Worm (Caenorhabditis elegans): ENCODE measurements around the gene F38H12.5.
A peak's percentile ranks its signal among the peaks of the same experiment; 100 is the strongest.
"Not testable (repeated sequence)": the region's sequence is repeated elsewhere in the genome, so short reads cannot be mapped to it uniquely, and the experiment has no call there.

Gene F38H12.5

DNA sequence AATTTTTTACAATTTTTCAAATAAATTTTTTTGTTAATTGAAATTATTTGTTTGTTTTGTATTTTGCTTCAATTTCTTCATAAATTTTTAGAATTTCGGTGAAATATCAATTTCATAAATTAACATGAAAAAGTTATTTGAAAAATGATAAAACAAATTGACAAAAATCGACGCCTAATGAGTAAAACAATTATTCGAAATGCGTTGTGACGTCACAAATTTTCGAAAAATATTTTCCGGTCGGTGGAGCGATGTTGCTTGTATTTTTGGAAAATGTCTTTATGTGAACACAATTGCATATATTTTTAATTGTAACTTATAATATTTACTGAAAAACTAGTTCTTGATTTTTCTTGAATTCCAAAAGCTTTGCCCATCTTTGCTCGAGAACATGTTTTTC lies 2.3 kb downstream of the F38H12.5 start:
- no peak for TF ChIP-seq madf-9 (GFP tag; conservative IDR thresholded peaks at IDR 0.05)
- TF ChIP-seq mdl-1 (tag; optimal IDR thresholded peaks at IDR 0.05), result no peak
- TF ChIP-seq vab-7 (GFP tag; IDR thresholded peaks at IDR 0.05), result no peak
- no peak for TF ChIP-seq nhr-11 (tag; optimal IDR thresholded peaks at IDR 0.05)
- peak in 1 of 2 experiments; percentile 93 for TF ChIP-seq unc-62 (GFP tag; optimal IDR thresholded peaks at IDR 0.05 in 1 of 2)
- no peak for TF ChIP-seq unc-62 (tag; optimal IDR thresholded peaks at IDR 0.05)
- TF ChIP-seq nhr-25 (tag; optimal IDR thresholded peaks at IDR 0.05; ENCODE audit: borderline replicate concordance, insufficient read depth), result no peak
- no peak for TF ChIP-seq D1046.2 (GFP tag; IDR thresholded peaks at IDR 0.05)
- TF ChIP-seq nhr-237 (tag; optimal IDR thresholded peaks at IDR 0.05), result no peak
- no peak for TF ChIP-seq Y48G9A.11 (GFP tag; IDR thresholded peaks at IDR 0.05)

DNA sequence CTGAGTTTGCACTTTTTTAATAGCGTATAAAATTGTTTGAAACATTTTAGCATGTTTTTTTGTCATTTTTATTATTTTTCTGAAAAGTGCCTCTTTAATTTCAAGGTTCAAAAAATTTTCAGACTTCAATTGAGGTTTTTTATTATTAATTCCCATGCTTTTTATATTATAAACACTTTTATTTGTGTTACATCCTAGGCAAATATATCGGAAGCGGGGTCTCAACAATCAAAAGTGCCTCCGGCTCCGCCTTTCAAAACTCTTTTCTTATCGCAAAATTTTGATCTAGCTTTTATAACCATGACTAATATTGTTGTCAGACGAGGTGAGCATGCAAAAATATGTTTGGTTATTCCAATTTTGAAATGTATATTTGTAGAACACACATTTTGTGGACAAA lies 9.4 kb downstream of the F38H12.5 start, which contains the start of gene otpl-2:
Gene otpl-2, plus strand, starts transcription at position 301 of the 400 bp plus-strand sequence.
- TF ChIP-seq hlh-11 (tag; optimal IDR thresholded peaks at IDR 0.05), result no peak
- TF ChIP-seq snpc-4 (tag; optimal IDR thresholded peaks at IDR 0.05), result no peak
- no peak for TF ChIP-seq rbr-2 (tag; optimal IDR thresholded peaks at IDR 0.05)
- TF ChIP-seq lin-1 (GFP tag; IDR thresholded peaks at IDR 0.05), result no peak
- no peak for TF ChIP-seq mdl-1 (tag; optimal IDR thresholded peaks at IDR 0.05)
- no peak for TF ChIP-seq tra-1 (GFP tag; IDR thresholded peaks at IDR 0.05)
- TF ChIP-seq Y105C5A.15 (GFP tag; IDR thresholded peaks at IDR 0.05), result no peak
- TF ChIP-seq aly-2 (tag; optimal IDR thresholded peaks at IDR 0.05), result no peak
- TF ChIP-seq nhr-76 (tag; optimal IDR thresholded peaks at IDR 0.05), result no peak
- TF ChIP-seq T20F7.1 (GFP tag; optimal IDR thresholded peaks at IDR 0.05), result no peak
- TF ChIP-seq php-3 (GFP tag; IDR thresholded peaks at IDR 0.05), result no peak
- no peak for TF ChIP-seq lin-15B (tag; optimal IDR thresholded peaks at IDR 0.05)
- no peak for TF ChIP-seq ZK546.5 (tag; optimal IDR thresholded peaks at IDR 0.05)
- no peak for TF ChIP-seq nhr-6 (tag; optimal IDR thresholded peaks at IDR 0.05)
- TF ChIP-seq T26A8.4 (GFP tag; IDR thresholded peaks at IDR 0.05), result no peak
- no peak for TF ChIP-seq madf-5 (GFP tag; IDR thresholded peaks at IDR 0.05)
- no peak for TF ChIP-seq tag-97 (GFP tag; IDR thresholded peaks at IDR 0.05)

DNA sequence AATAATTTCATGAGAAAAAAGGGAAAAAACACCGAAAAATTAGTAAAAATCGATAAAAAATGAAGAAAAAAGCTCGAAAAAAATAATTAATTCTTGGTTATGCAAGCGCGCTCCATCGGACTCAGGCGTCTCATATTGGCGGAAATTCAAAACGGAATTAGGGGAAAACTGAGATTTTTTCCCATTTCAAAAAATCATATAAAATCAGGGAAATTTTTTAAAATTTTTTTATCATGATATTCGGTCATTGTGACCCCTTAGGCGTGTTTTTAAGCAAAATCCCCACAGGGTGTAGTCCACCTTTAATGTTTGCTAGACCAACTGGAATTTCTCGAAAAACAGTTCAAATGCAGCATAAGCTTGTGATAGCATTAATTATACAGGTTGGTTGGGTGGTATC lies 15.0 kb downstream of the F38H12.5 start:
- peak; percentile 83 for TF ChIP-seq lin-38 (GFP tag; IDR thresholded peaks at IDR 0.05)

DNA sequence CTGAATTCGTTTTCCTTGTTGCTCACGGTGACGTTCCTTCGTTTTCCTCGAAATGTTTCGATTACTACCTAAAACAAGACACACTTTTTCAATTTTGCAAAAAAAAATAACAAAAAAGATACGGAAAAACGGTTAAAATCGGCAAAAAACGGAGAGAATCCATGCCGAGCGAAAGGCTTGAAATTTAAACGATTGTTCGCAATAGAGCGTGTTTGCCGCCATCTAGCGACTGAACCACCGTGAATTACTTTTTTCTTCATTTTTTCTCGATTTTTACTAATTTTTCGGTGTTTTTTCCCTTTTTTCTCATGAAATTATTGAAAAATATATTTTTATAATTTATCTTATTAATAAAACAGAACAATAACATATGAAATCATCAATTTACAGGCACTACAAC lies 16.7 kb downstream of the F38H12.5 start:
- peak; percentile 85 for TF ChIP-seq lin-38 (GFP tag; IDR thresholded peaks at IDR 0.05)

DNA sequence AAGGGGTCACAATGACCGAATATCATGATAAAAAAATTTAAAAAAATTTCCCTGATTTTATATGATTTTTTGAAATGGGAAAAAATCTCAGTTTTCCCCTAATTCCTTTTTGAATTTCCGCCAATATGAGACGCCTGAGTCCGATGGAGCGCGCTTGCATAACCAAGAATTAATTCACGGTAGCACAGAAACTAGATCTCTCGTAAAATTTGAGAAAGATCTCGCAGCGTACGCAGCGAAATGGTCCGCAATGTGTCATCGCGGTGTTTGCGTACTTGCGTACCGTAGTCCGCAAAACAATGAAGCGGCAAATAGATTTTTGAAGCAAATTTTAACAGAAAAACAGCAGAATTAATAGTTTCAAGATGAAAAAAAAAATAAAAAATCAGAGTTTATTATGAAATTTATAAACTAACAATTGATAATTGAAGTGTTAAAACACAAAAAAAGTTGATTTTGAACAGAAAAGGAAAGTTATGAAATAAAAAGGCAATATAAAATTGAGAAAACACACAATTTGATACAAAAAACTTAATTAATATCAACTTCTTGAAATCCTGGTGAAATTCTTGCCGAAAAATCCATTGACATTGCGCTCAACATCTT lies 19.2 kb downstream of the F38H12.5 start:
- TF ChIP-seq ctbp-1 (GFP tag; IDR thresholded peaks at IDR 0.05), result peak; percentile 87; the same call in 1 of the 2 replicates
- TF ChIP-seq lin-29 (GFP tag; IDR thresholded peaks at IDR 0.05), result peak; percentile 77; the same call in 1 of the 2 replicates
- TF ChIP-seq madf-9 (GFP tag; conservative IDR thresholded peaks at IDR 0.05), result peak; percentile 33; the same call in 1 of the 2 replicates
- TF ChIP-seq ceh-44 (GFP tag; IDR thresholded peaks at IDR 0.05), result peak; percentile 39; the same call in 1 of the 2 replicates
- TF ChIP-seq lin-38 (GFP tag; IDR thresholded peaks at IDR 0.05), result peak; percentile 98
- peak; percentile 70 for TF ChIP-seq dmd-6 (GFP tag; IDR thresholded peaks at IDR 0.05)
- peak; percentile 61; the same call in 1 of the 2 replicates for TF ChIP-seq pha-4 (GFP tag; IDR thresholded peaks at IDR 0.05)
- not testable (repeated sequence) for TF ChIP-seq pha-4 (tag; optimal IDR thresholded peaks at IDR 0.05)
- TF ChIP-seq snpc-1.2 (GFP tag; IDR thresholded peaks at IDR 0.05), result peak; percentile 38; the same call in 1 of the 2 replicates
- TF ChIP-seq dmd-9 (GFP tag; IDR thresholded peaks at IDR 0.05), result 0 out of 2 replicates have a peak, but pooled peaks have one; percentile 39
- peak; percentile 63 for TF ChIP-seq vab-7 (GFP tag; IDR thresholded peaks at IDR 0.05)
- TF ChIP-seq ceh-20 (GFP tag; IDR thresholded peaks at IDR 0.05), result peak; percentile 81; the same call in 1 of the 2 replicates
- TF ChIP-seq rbr-2 (tag; optimal IDR thresholded peaks at IDR 0.05), result peak; percentile 40
- TF ChIP-seq nhr-42 (GFP tag; IDR thresholded peaks at IDR 0.05), result peak; percentile 86
- peak in 1 of 2 experiments; percentile 0 for TF ChIP-seq lsy-2 (tag; optimal IDR thresholded peaks at IDR 0.05)
